Worm (Caenorhabditis elegans): ENCODE data around the gene B0228.7.

B0228.7 gene

ce11 chrII:7707383-7707782 lies 51.4 kb downstream of the B0228.7 start, which contains the start of gene luc-7L:
Gene luc-7L, minus strand, starts transcription at chrII:7707483.
- TF ChIP-seq nhr-71 (tag; optimal IDR thresholded peaks at IDR 0.05) (no peak), nhr-19 (GFP tag; conservative IDR thresholded peaks at IDR 0.05) (no peak), xbp-1 (tag; optimal IDR thresholded peaks at IDR 0.05) (no peak), nhr-90 (tag; optimal IDR thresholded peaks at IDR 0.05; ENCODE audit: poor library complexity) (no peak)
